Fruit fly (Drosophila melanogaster) whole organism, embryonic: ENCODE measurements around the gene CG44158.

Source experiments
- ATbp ChIP-seq: fragments of 200-800 bp; sonication (Bioruptor generic); optimal IDR thresholded peaks from 2 replicates; lab custom pipeline; 2017; ENCODE audit warnings: missing biosample characterization, mild to moderate bottlenecking, missing genetic modification characterization, missing genetic modification reagents
- Bgb ChIP-seq: fragments of 200-800 bp; sonication (Bioruptor generic); IDR thresholded peaks from 2 replicates; pipeline ENCODE4 v1.3.6; 2022; ENCODE audit warnings: missing biosample characterization, missing genetic modification characterization; ENCODE audit not compliant: partially characterized antibody
- Blimp-1 ChIP-seq: fragments of 200-800 bp; sonication (Bioruptor generic); optimal IDR thresholded peaks from 3 replicates; lab custom pipeline; 2018; ENCODE audit warnings: missing biosample characterization, missing genetic modification characterization, mild to moderate bottlenecking, moderate library complexity, missing genetic modification reagents
- CG10267 ChIP-seq: fragments of 200-800 bp; sonication (Bioruptor generic); optimal IDR thresholded peaks from 2 replicates; lab custom pipeline; 2018; ENCODE audit warnings: missing biosample characterization, mild to moderate bottlenecking, missing genetic modification characterization, moderate library complexity
- CG12155 ChIP-seq: fragments of 200-800 bp; sonication (Bioruptor generic); optimal IDR thresholded peaks from 3 replicates; lab custom pipeline; 2016; ENCODE audit warnings: missing biosample characterization, missing genetic modification characterization
- CG13894 ChIP-seq: fragments of 200-800 bp; sonication (Bioruptor generic); optimal IDR thresholded peaks from 3 replicates; lab custom pipeline; 2018; ENCODE audit warnings: missing biosample characterization, mild to moderate bottlenecking, missing genetic modification characterization, moderate library complexity
- CG15514 ChIP-seq: fragments of 200-800 bp; sonication (Bioruptor generic); optimal IDR thresholded peaks from 3 replicates; lab custom pipeline; 2017; ENCODE audit warnings: missing biosample characterization, missing genetic modification characterization, mild to moderate bottlenecking, moderate library complexity, missing genetic modification reagents
- CG17361 ChIP-seq: fragments of 200-800 bp; sonication (Bioruptor generic); IDR thresholded peaks from 3 replicates; pipeline ENCODE4 v1.3.6; 2022; ENCODE audit warnings: missing biosample characterization, missing genetic modification characterization
- CG1792 ChIP-seq: fragments of 200-800 bp; sonication (Bioruptor generic); optimal IDR thresholded peaks from 2 replicates; lab custom pipeline; 2016; ENCODE audit warnings: missing biosample characterization, missing genetic modification characterization
- CG18262 ChIP-seq: fragments of 200-800 bp; optimal IDR thresholded peaks from 3 replicates; lab custom pipeline; 2019; ENCODE audit warnings: missing biosample characterization, mild to moderate bottlenecking, missing genetic modification characterization, moderate library complexity
- CG2199 ChIP-seq: fragments of 200-800 bp; sonication (Bioruptor generic); IDR thresholded peaks from 3 replicates; pipeline ENCODE4 v1.3.6; 2022; ENCODE audit warnings: missing biosample characterization, missing genetic modification characterization
- CG2889 ChIP-seq: fragments of 200-800 bp; sonication (Bioruptor generic); IDR thresholded peaks from 3 replicates; pipeline ENCODE4 v1.3.6; 2022; ENCODE audit warnings: missing biosample characterization, missing genetic modification characterization
- CG32532 ChIP-seq: fragments of 200-800 bp; sonication (Bioruptor generic); IDR thresholded peaks from 2 replicates; pipeline ENCODE4 v1.3.6; 2022; ENCODE audit warnings: missing biosample characterization, missing genetic modification characterization
- CG3407 ChIP-seq: fragments of 200-800 bp; sonication (Bioruptor generic); optimal IDR thresholded peaks from 2 replicates; lab custom pipeline; 2018; ENCODE audit warnings: missing biosample characterization, mild to moderate bottlenecking, missing genetic modification characterization
- CG34422 ChIP-seq: fragments of 200-800 bp; sonication (Bioruptor generic); IDR thresholded peaks from 3 replicates; pipeline ENCODE4 v1.3.6; 2022; ENCODE audit warnings: missing biosample characterization, missing genetic modification characterization
- CG4730 ChIP-seq: fragments of 200-800 bp; sonication (Bioruptor generic); IDR thresholded peaks from 2 replicates; pipeline ENCODE4 v1.3.6; 2022; ENCODE audit warnings: missing biosample characterization, missing genetic modification characterization
- CG5245 ChIP-seq: fragments of 200-800 bp; sonication (Bioruptor generic); optimal IDR thresholded peaks from 3 replicates; lab custom pipeline; 2016; ENCODE audit warnings: missing biosample characterization, missing genetic modification characterization
- CG6254 ChIP-seq: fragments of 200-800 bp; sonication (Bioruptor generic); optimal IDR thresholded peaks from 3 replicates; lab custom pipeline; 2017; ENCODE audit warnings: mild to moderate bottlenecking, missing biosample characterization, missing genetic modification reagents, missing genetic modification characterization
- CG7372 ChIP-seq: fragments of 200-800 bp; sonication (Bioruptor generic); IDR thresholded peaks from 2 replicates; pipeline ENCODE4 v1.3.6; 2022; ENCODE audit warnings: missing biosample characterization, missing genetic modification characterization
- CG9215 ChIP-seq: fragments of 200-800 bp; sonication (Bioruptor generic); IDR thresholded peaks from 2 replicates; pipeline ENCODE4 v1.3.6; 2022; ENCODE audit warnings: missing biosample characterization, missing genetic modification characterization
- Dp ChIP-seq: fragments of 200-800 bp; sonication (Bioruptor generic); optimal IDR thresholded peaks from 2 replicates; lab custom pipeline; 2018; ENCODE audit warnings: missing biosample characterization, mild to moderate bottlenecking, missing genetic modification characterization, moderate library complexity
- Fer2 ChIP-seq: fragments of 200-800 bp; sonication (Bioruptor generic); optimal IDR thresholded peaks from 2 replicates; lab custom pipeline; 2018; ENCODE audit warnings: missing biosample characterization, mild to moderate bottlenecking, missing genetic modification characterization, moderate library complexity
- GATAe ChIP-seq: fragments of 200-800 bp; sonication (Bioruptor generic); conservative IDR thresholded peaks from 2 replicates; pipeline ENCODE4 v1.3.6; 2022; ENCODE audit warnings: missing biosample characterization, missing genetic modification characterization
- HLH54F ChIP-seq: fragments of 200-800 bp; sonication (Bioruptor generic); optimal IDR thresholded peaks from 3 replicates; lab custom pipeline; 2016; ENCODE audit warnings: missing biosample characterization, missing genetic modification characterization
- Hmx ChIP-seq: fragments of 200-800 bp; sonication (Bioruptor generic); optimal IDR thresholded peaks from 2 replicates; lab custom pipeline; 2016; ENCODE audit warnings: missing biosample characterization, missing genetic modification characterization
- MBD-R2 ChIP-seq: fragments of 200-800 bp; sonication (Bioruptor generic); IDR thresholded peaks from 2 replicates; pipeline ENCODE4 v1.3.6; 2022; ENCODE audit warnings: missing biosample characterization, missing genetic modification characterization
- Spps ChIP-seq: fragments of 200-800 bp; sonication (Bioruptor generic); optimal IDR thresholded peaks from 2 replicates; lab custom pipeline; 2018; ENCODE audit warnings: missing biosample characterization, mild to moderate bottlenecking, missing genetic modification characterization
- Stat92E ChIP-seq, 3 experiments: fragments of >200 bp in 2 of 3; fragments of 200-800 bp in 1 of 3; sonication (Bioruptor generic) in 1 of 3; optimal IDR thresholded peaks; 2 replicates each; lab custom pipeline; 2017 to 2019; ENCODE audit warnings: missing biosample characterization in 3 of 3, missing genetic modification characterization in 3 of 3, mild to moderate bottlenecking in 1 of 3, moderate library complexity in 1 of 3
- Vsx1 ChIP-seq: fragments of 200-800 bp; sonication (Bioruptor generic); optimal IDR thresholded peaks from 2 replicates; lab custom pipeline; 2017; ENCODE audit warnings: missing biosample characterization, mild to moderate bottlenecking, missing genetic modification characterization, missing genetic modification reagents
- YL-1 ChIP-seq: fragments of 200-800 bp; sonication (Bioruptor generic); optimal IDR thresholded peaks from 3 replicates; lab custom pipeline; 2017; ENCODE audit warnings: missing biosample characterization, mild to moderate bottlenecking, missing genetic modification characterization
- ab ChIP-seq: fragments of 200-800 bp; sonication (Bioruptor generic); optimal IDR thresholded peaks from 2 replicates; lab custom pipeline; 2016; ENCODE audit warnings: missing biosample characterization, missing genetic modification characterization
- amos ChIP-seq: fragments of 200-800 bp; sonication (Bioruptor generic); IDR thresholded peaks from 2 replicates; pipeline ENCODE4 v1.3.6; 2022; ENCODE audit warnings: missing biosample characterization, missing genetic modification characterization; ENCODE audit not compliant: partially characterized antibody
- ase ChIP-seq: fragments of 200-800 bp; sonication (Bioruptor generic); IDR thresholded peaks from 3 replicates; pipeline ENCODE4 v1.3.6; 2022; ENCODE audit warnings: missing biosample characterization, missing genetic modification characterization
- bsh ChIP-seq, 2 experiments: fragments of 200-800 bp; sonication (Bioruptor generic); optimal IDR thresholded peaks; 2 replicates each; lab custom pipeline; 2017 to 2018; ENCODE audit warnings: mild to moderate bottlenecking in 2 of 2, missing biosample characterization in 2 of 2, missing genetic modification characterization in 2 of 2, moderate library complexity in 1 of 2
- ci ChIP-seq: fragments of 200-800 bp; sonication (Bioruptor generic); IDR thresholded peaks from 3 replicates; pipeline ENCODE4 v1.3.6; 2022; ENCODE audit warnings: missing biosample characterization, missing genetic modification characterization
- crc ChIP-seq: fragments of 200-800 bp; sonication (Bioruptor generic); optimal IDR thresholded peaks from 2 replicates; lab custom pipeline; 2016; ENCODE audit warnings: missing biosample characterization, missing genetic modification characterization
- dmrt11E ChIP-seq: fragments of 200-800 bp; sonication (Bioruptor generic); optimal IDR thresholded peaks from 3 replicates; lab custom pipeline; 2018; ENCODE audit warnings: missing biosample characterization, mild to moderate bottlenecking, missing genetic modification characterization, moderate library complexity
- dpn ChIP-seq, 2 experiments: fragments of 200-800 bp; sonication (Bioruptor generic); optimal IDR thresholded peaks; 3 replicates each; lab custom pipeline; 2016; ENCODE audit warnings: missing biosample characterization in 2 of 2, missing genetic modification characterization in 2 of 2
- gfzf ChIP-seq: fragments of 200-800 bp; sonication (Bioruptor generic); optimal IDR thresholded peaks from 2 replicates; lab custom pipeline; 2016; ENCODE audit warnings: missing biosample characterization, mild to moderate bottlenecking, missing genetic modification characterization, moderate library complexity
- grn ChIP-seq: fragments of 200-800 bp; sonication (Bioruptor generic); optimal IDR thresholded peaks from 3 replicates; lab custom pipeline; 2017; ENCODE audit warnings: missing biosample characterization, missing genetic modification characterization
- insv ChIP-seq, 2 experiments: fragments of 200-800 bp; sonication (Bioruptor generic); optimal IDR thresholded peaks; 3 replicates each; lab custom pipeline; 2016 to 2018; ENCODE audit warnings: missing biosample characterization in 2 of 2, missing genetic modification characterization in 2 of 2
- nom ChIP-seq: fragments of 200-800 bp; sonication (Bioruptor generic); optimal IDR thresholded peaks from 2 replicates; lab custom pipeline; 2017; ENCODE audit warnings: missing biosample characterization, missing genetic modification characterization, mild to moderate bottlenecking, moderate library complexity, missing genetic modification reagents
- p53 ChIP-seq: fragments of 200-800 bp; sonication (Bioruptor generic); optimal IDR thresholded peaks from 2 replicates; lab custom pipeline; 2016; ENCODE audit warnings: missing biosample characterization, missing genetic modification characterization
- salm ChIP-seq: fragments of 200-800 bp; sonication (Bioruptor generic); optimal IDR thresholded peaks from 2 replicates; lab custom pipeline; 2018; ENCODE audit warnings: missing biosample characterization, mild to moderate bottlenecking, missing genetic modification characterization
- sc ChIP-seq, 3 experiments: fragments of >200 bp in 2 of 3; fragments of 200-800 bp in 1 of 3; sonication (Bioruptor generic) in 1 of 3; optimal IDR thresholded peaks; 2 replicates in 2 of 3; 3 replicates in 1 of 3; lab custom pipeline; 2017; ENCODE audit warnings: mild to moderate bottlenecking in 1 of 3, missing biosample characterization in 1 of 3, missing genetic modification characterization in 1 of 3, missing genetic modification reagents in 1 of 3
- stwl ChIP-seq: fragments of 200-800 bp; sonication (Bioruptor generic); optimal IDR thresholded peaks from 3 replicates; lab custom pipeline; 2018; ENCODE audit warnings: missing biosample characterization, mild to moderate bottlenecking, missing genetic modification characterization, moderate library complexity
- unpg ChIP-seq: fragments of 200-800 bp; sonication (Bioruptor generic); optimal IDR thresholded peaks from 3 replicates; lab custom pipeline; 2018; ENCODE audit warnings: missing biosample characterization, mild to moderate bottlenecking, missing genetic modification characterization, moderate library complexity
- zen2 ChIP-seq: fragments of 200-800 bp; sonication (Bioruptor generic); IDR thresholded peaks from 3 replicates; pipeline ENCODE4 v1.3.6; 2022; ENCODE audit warnings: missing biosample characterization, missing genetic modification characterization; ENCODE audit not compliant: partially characterized antibody

CG44158 gene

dm6 chr3R:18196991-18197801 is 11.4 kb upstream of the CG44158 start (continued):
- peak; percentile 31 for TF ChIP-seq Blimp-1 (GFP tag; lab: Kevin White, UChicago)
- no peak for TF ChIP-seq ab
- TF ChIP-seq dmrt11E (tag; lab: Kevin White, UChicago), result peak; percentile 57
- TF ChIP-seq bsh (GFP tag; optimal IDR thresholded peaks at IDR 0.05; lab: Kevin White, UChicago), result peak; percentile 67 to 93
- peak; percentile 31 for TF ChIP-seq YL-1 (GFP tag; lab: Kevin White, UChicago)
- TF ChIP-seq CG13894 (tag; lab: Kevin White, UChicago), result no peak
- TF ChIP-seq CG32532 (GFP tag; lab: Robert Waterston, UW), result no peak
- TF ChIP-seq CG17361 (GFP tag; lab: Robert Waterston, UW), result no peak
- no peak for TF ChIP-seq CG15514
- TF ChIP-seq CG12155, result peak; percentile 41
- no peak for TF ChIP-seq CG5245 (GFP tag; lab: Kevin White, UChicago)
- no peak for TF ChIP-seq GATAe (GFP tag; lab: Robert Waterston, UW)
- no peak for TF ChIP-seq gfzf (GFP tag; lab: Kevin White, UChicago)
- TF ChIP-seq crc (GFP tag; lab: Kevin White, UChicago), result no peak
- TF ChIP-seq CG4730 (GFP tag; lab: Robert Waterston, UW), result no peak
- TF ChIP-seq Dp (GFP tag; lab: Kevin White, UChicago), result peak; percentile 16
- peak; percentile 26 for TF ChIP-seq CG3407
- TF ChIP-seq CG9215 (GFP tag; lab: Robert Waterston, UW), result no peak
- peak; percentile 55 for TF ChIP-seq CG10267 (tag; lab: Kevin White, UChicago)
- TF ChIP-seq CG6254 (GFP tag; lab: Kevin White, UChicago), result no peak
- no peak for TF ChIP-seq CG34422 (GFP tag; lab: Robert Waterston, UW)
- TF ChIP-seq MBD-R2 (GFP tag; lab: Robert Waterston, UW), result no peak
- TF ChIP-seq Bgb (GFP tag; lab: Robert Waterston, UW), result no peak
- no peak for TF ChIP-seq amos (GFP tag; lab: Robert Waterston, UW)
- TF ChIP-seq unpg (GFP tag; lab: Kevin White, UChicago), result peak; percentile 58
- no peak for TF ChIP-seq CG7372 (GFP tag; lab: Robert Waterston, UW)
- TF ChIP-seq insv (GFP tag; optimal IDR thresholded peaks at IDR 0.05; lab: Kevin White, UChicago), result no peak
- TF ChIP-seq Vsx1, result no peak
- no peak for TF ChIP-seq CG2199 (GFP tag; lab: Robert Waterston, UW)
- TF ChIP-seq grn, result no peak
- no peak for TF ChIP-seq Stat92E (GFP tag; optimal IDR thresholded peaks at IDR 0.05; lab: Kevin White, UChicago)
- TF ChIP-seq ATbp, result peak; percentile 38
- TF ChIP-seq HLH54F (GFP tag; lab: Kevin White, UChicago), result no peak
- no peak for TF ChIP-seq ase (GFP tag; lab: Robert Waterston, UW)
- TF ChIP-seq CG18262 (tag; lab: Kevin White, UChicago), result peak; percentile 79
- no peak for TF ChIP-seq ci (GFP tag; lab: Robert Waterston, UW)
- no peak for TF ChIP-seq sc (optimal IDR thresholded peaks at IDR 0.05; lab: Kevin White, UChicago)
- peak; percentile 6 for TF ChIP-seq sc (GFP tag; optimal IDR thresholded peaks at IDR 0.05; lab: Kevin White, UChicago)
- peak; percentile 23 for TF ChIP-seq Fer2 (tag; lab: Kevin White, UChicago)
- peak; percentile 25 to 28 for TF ChIP-seq dpn (GFP tag; optimal IDR thresholded peaks at IDR 0.05; lab: Kevin White, UChicago)
- TF ChIP-seq nom (GFP tag; lab: Kevin White, UChicago), result peak; percentile 97
- TF ChIP-seq salm (tag; lab: Kevin White, UChicago), result no peak
- no peak for TF ChIP-seq CG1792 (GFP tag; lab: Kevin White, UChicago)
- no peak for TF ChIP-seq zen2 (GFP tag; lab: Robert Waterston, UW)
- no peak for TF ChIP-seq Spps (tag; lab: Kevin White, UChicago)
- TF ChIP-seq CG2889 (GFP tag; lab: Robert Waterston, UW), result no peak
- no peak for TF ChIP-seq p53 (GFP tag; lab: Kevin White, UChicago)
- TF ChIP-seq Hmx (GFP tag; lab: Kevin White, UChicago), result peak; percentile 31
- TF ChIP-seq stwl (tag; lab: Kevin White, UChicago), result no peak
